Fruit fly (Drosophila melanogaster): ENCODE results near the gene CG15211.

dm6 chrX:10772634-10773033, 293 bp downstream of the CG15211 start:
- TF ChIP-seq CG8478 (optimal IDR thresholded peaks at IDR 0.05) (no peak), CTCF (optimal IDR thresholded peaks at IDR 0.05) (no peak)

All from S2 (cell line).